Fruit fly (Drosophila melanogaster) whole organism, prepupa: Measurements from ENCODE around the gene ScsbetaA.
A peak's percentile ranks its signal among the peaks of the same experiment; 100 is the strongest.

ENCODE experiments used
- CG10631 ChIP-seq: fragments of 200-800 bp; sonication (Bioruptor generic); optimal IDR thresholded peaks from 2 replicates; lab custom pipeline; 2016; ENCODE audit warnings: missing biosample characterization, missing genetic modification characterization
- CG10669 ChIP-seq: fragments of 200-800 bp; sonication (Bioruptor generic); optimal IDR thresholded peaks from 3 replicates; lab custom pipeline; 2018; ENCODE audit warnings: missing biosample characterization, mild to moderate bottlenecking, missing genetic modification characterization, moderate library complexity
- CG11294 ChIP-seq: fragments of 200-800 bp; sonication (Bioruptor generic); IDR thresholded peaks from 2 replicates; pipeline ENCODE4 v1.3.6; 2022; ENCODE audit warnings: missing biosample characterization, missing genetic modification characterization
- CG11762 ChIP-seq: fragments of 200-800 bp; sonication (Bioruptor generic); optimal IDR thresholded peaks from 3 replicates; lab custom pipeline; 2016; ENCODE audit warnings: missing biosample characterization, missing genetic modification characterization; ENCODE audit not compliant: insufficient read depth
- CG15336 ChIP-seq: fragments of 200-800 bp; sonication (Bioruptor generic); IDR thresholded peaks from 2 replicates; pipeline ENCODE4 v1.3.6; 2022; ENCODE audit warnings: missing biosample characterization, missing genetic modification characterization
- CG1621 ChIP-seq: fragments of 200-800 bp; sonication (Bioruptor generic); optimal IDR thresholded peaks from 3 replicates; lab custom pipeline; 2018; ENCODE audit warnings: missing biosample characterization, mild to moderate bottlenecking, missing genetic modification characterization
- CG3032 ChIP-seq: fragments of 200-800 bp; optimal IDR thresholded peaks from 2 replicates; lab custom pipeline; 2019; ENCODE audit warnings: missing biosample characterization, mild to moderate bottlenecking, missing genetic modification characterization, moderate library complexity
- CG31627 ChIP-seq: fragments of 200-800 bp; sonication (Bioruptor generic); optimal IDR thresholded peaks from 3 replicates; lab custom pipeline; 2016; ENCODE audit warnings: missing biosample characterization, missing genetic modification characterization
- CG32006 ChIP-seq: fragments of 200-800 bp; sonication (Bioruptor generic); optimal IDR thresholded peaks from 3 replicates; lab custom pipeline; 2017; ENCODE audit warnings: missing biosample characterization, mild to moderate bottlenecking, missing genetic modification characterization
- CG4318 ChIP-seq: fragments of 200-800 bp; sonication (Bioruptor generic); optimal IDR thresholded peaks from 3 replicates; lab custom pipeline; 2017; ENCODE audit warnings: missing biosample characterization, mild to moderate bottlenecking, missing genetic modification characterization
- CG6163 ChIP-seq: fragments of 200-800 bp; sonication (Bioruptor generic); IDR thresholded peaks from 3 replicates; pipeline ENCODE4 v1.3.6; 2022; ENCODE audit warnings: missing biosample characterization, missing genetic modification characterization
- CG6276 ChIP-seq: fragments of 200-800 bp; sonication (Bioruptor generic); optimal IDR thresholded peaks from 2 replicates; lab custom pipeline; 2017; ENCODE audit warnings: missing biosample characterization, mild to moderate bottlenecking, missing genetic modification characterization
- CG6792 ChIP-seq: fragments of 200-800 bp; sonication (Bioruptor generic); optimal IDR thresholded peaks from 3 replicates; lab custom pipeline; 2016; ENCODE audit warnings: missing biosample characterization, missing genetic modification characterization
- CG6854 ChIP-seq: fragments of 200-800 bp; sonication (Bioruptor generic); optimal IDR thresholded peaks from 2 replicates; lab custom pipeline; 2017; ENCODE audit warnings: missing biosample characterization, mild to moderate bottlenecking, missing genetic modification characterization
- CG8319 ChIP-seq: fragments of 200-800 bp; sonication (Bioruptor generic); optimal IDR thresholded peaks from 3 replicates; lab custom pipeline; 2016; ENCODE audit warnings: missing biosample characterization, missing genetic modification characterization
- CG8632 ChIP-seq: fragments of 200-800 bp; sonication (Bioruptor generic); optimal IDR thresholded peaks from 3 replicates; lab custom pipeline; 2016; ENCODE audit warnings: missing biosample characterization, missing genetic modification characterization
- CG9139 ChIP-seq: fragments of 200-800 bp; sonication (Bioruptor generic); optimal IDR thresholded peaks from 3 replicates; lab custom pipeline; 2017; ENCODE audit warnings: missing biosample characterization, mild to moderate bottlenecking, missing genetic modification characterization
- Eip75B ChIP-seq: fragments of 200-800 bp; sonication (Bioruptor generic); optimal IDR thresholded peaks from 3 replicates; lab custom pipeline; 2016; ENCODE audit warnings: missing biosample characterization, missing genetic modification characterization
- Eip78C ChIP-seq: fragments of 200-800 bp; sonication (Bioruptor generic); peaks from one replicate; lab custom pipeline; 2016; ENCODE audit warnings: missing biosample characterization, missing genetic modification characterization
- Eip93F ChIP-seq: fragments of 200-800 bp; sonication (Bioruptor generic); optimal IDR thresholded peaks from 2 replicates; lab custom pipeline; 2016; ENCODE audit warnings: missing biosample characterization, mild to moderate bottlenecking, missing genetic modification characterization
- Ets21C ChIP-seq: fragments of 200-800 bp; sonication (Bioruptor generic); optimal IDR thresholded peaks from 3 replicates; lab custom pipeline; 2016; ENCODE audit warnings: missing biosample characterization, missing genetic modification characterization
- Ets96B ChIP-seq: fragments of 200-800 bp; optimal IDR thresholded peaks from 2 replicates; lab custom pipeline; 2019; ENCODE audit warnings: missing biosample characterization, mild to moderate bottlenecking, missing genetic modification characterization, moderate library complexity
- Hr38 ChIP-seq: sonication (Bioruptor generic); optimal IDR thresholded peaks from 2 replicates; lab custom pipeline; 2016; ENCODE audit warnings: missing biosample characterization, missing genetic modification characterization
- Hr39 ChIP-seq: fragments of 200-800 bp; sonication (Bioruptor generic); optimal IDR thresholded peaks from 2 replicates; lab custom pipeline; 2016; ENCODE audit warnings: missing biosample characterization, missing genetic modification characterization
- Hr4 ChIP-seq: fragments of 200-800 bp; sonication (Bioruptor generic); optimal IDR thresholded peaks from 3 replicates; lab custom pipeline; 2016; ENCODE audit warnings: missing biosample characterization, missing genetic modification characterization
- Met ChIP-seq: fragments of 200-800 bp; sonication (Bioruptor generic); optimal IDR thresholded peaks from 3 replicates; lab custom pipeline; 2016; ENCODE audit warnings: missing biosample characterization, missing genetic modification characterization
- OdsH ChIP-seq: fragments of 200-800 bp; sonication (Bioruptor generic); optimal IDR thresholded peaks from 3 replicates; lab custom pipeline; 2016; ENCODE audit warnings: missing biosample characterization, missing genetic modification characterization
- Smox ChIP-seq: fragments of 200-800 bp; sonication (Bioruptor generic); optimal IDR thresholded peaks from 3 replicates; lab custom pipeline; 2016; ENCODE audit warnings: missing biosample characterization, missing genetic modification characterization
- Sox102F ChIP-seq: fragments of 200-800 bp; sonication (Bioruptor generic); optimal IDR thresholded peaks from 2 replicates; lab custom pipeline; 2016; ENCODE audit warnings: missing biosample characterization, mild to moderate bottlenecking, missing genetic modification characterization
- Sox14 ChIP-seq: fragments of 200-800 bp; sonication (Bioruptor generic); optimal IDR thresholded peaks from 3 replicates; lab custom pipeline; 2016; ENCODE audit warnings: missing biosample characterization, missing genetic modification characterization
- Sox15 ChIP-seq: fragments of 200-800 bp; sonication (Bioruptor generic); optimal IDR thresholded peaks from 3 replicates; lab custom pipeline; 2016; ENCODE audit warnings: missing biosample characterization, missing genetic modification characterization
- achi ChIP-seq: fragments of 200-800 bp; sonication (Bioruptor generic); optimal IDR thresholded peaks from 3 replicates; lab custom pipeline; 2016; ENCODE audit warnings: missing biosample characterization, missing genetic modification characterization
- acj6 ChIP-seq: fragments of 200-800 bp; sonication (Bioruptor generic); optimal IDR thresholded peaks from 3 replicates; lab custom pipeline; 2016; ENCODE audit warnings: missing biosample characterization, missing genetic modification characterization
- cyc ChIP-seq: fragments of 200-800 bp; sonication (Bioruptor generic); optimal IDR thresholded peaks from 3 replicates; lab custom pipeline; 2016; ENCODE audit warnings: missing biosample characterization, missing genetic modification characterization
- dac ChIP-seq: fragments of 200-800 bp; sonication (Bioruptor generic); optimal IDR thresholded peaks from 2 replicates; lab custom pipeline; 2017; ENCODE audit warnings: missing biosample characterization, mild to moderate bottlenecking, missing genetic modification characterization
- dsx ChIP-seq: fragments of 200-800 bp; optimal IDR thresholded peaks from 3 replicates; lab custom pipeline; 2019; ENCODE audit warnings: missing biosample characterization, mild to moderate bottlenecking, missing genetic modification characterization, moderate library complexity; ENCODE audit not compliant: poor library complexity, severe bottlenecking
- esn ChIP-seq: fragments of 200-800 bp; sonication (Bioruptor generic); optimal IDR thresholded peaks from 2 replicates; lab custom pipeline; 2016; ENCODE audit warnings: missing biosample characterization, mild to moderate bottlenecking, missing genetic modification characterization, moderate library complexity
- fd85E ChIP-seq: fragments of 200-800 bp; sonication (Bioruptor generic); optimal IDR thresholded peaks from 3 replicates; lab custom pipeline; 2016; ENCODE audit warnings: missing biosample characterization, missing genetic modification characterization
- fkh ChIP-seq: fragments of 200-800 bp; sonication (Bioruptor generic); optimal IDR thresholded peaks from 3 replicates; lab custom pipeline; 2017; ENCODE audit warnings: missing biosample characterization, mild to moderate bottlenecking, missing genetic modification characterization, moderate library complexity
- lz ChIP-seq: fragments of 200-800 bp; sonication (Bioruptor generic); optimal IDR thresholded peaks from 3 replicates; lab custom pipeline; 2016; ENCODE audit warnings: missing biosample characterization, missing genetic modification characterization
- net ChIP-seq: fragments of 200-800 bp; sonication (Bioruptor generic); optimal IDR thresholded peaks from 3 replicates; lab custom pipeline; 2016; ENCODE audit warnings: missing biosample characterization, missing genetic modification characterization
- pdm3 ChIP-seq: fragments of 200-800 bp; sonication (Bioruptor generic); optimal IDR thresholded peaks from 3 replicates; lab custom pipeline; 2016; ENCODE audit warnings: missing biosample characterization, missing genetic modification characterization
- salr ChIP-seq, 2 experiments: fragments of 200-800 bp; sonication (Bioruptor generic); optimal IDR thresholded peaks; 3 replicates each; lab custom pipeline; 2016 to 2018; ENCODE audit warnings: missing biosample characterization in 2 of 2, missing genetic modification characterization in 2 of 2, mild to moderate bottlenecking in 1 of 2
- spab ChIP-seq: fragments of 200-800 bp; sonication (Bioruptor generic); optimal IDR thresholded peaks from 2 replicates; lab custom pipeline; 2017; ENCODE audit warnings: missing biosample characterization, mild to moderate bottlenecking, missing genetic modification characterization, missing genetic modification reagents
- ss ChIP-seq, 2 experiments: fragments of 200-800 bp; sonication (Bioruptor generic); optimal IDR thresholded peaks; 2 replicates in 1 of 2; 3 replicates in 1 of 2; lab custom pipeline; 2017 to 2018; ENCODE audit warnings: mild to moderate bottlenecking in 2 of 2, missing biosample characterization in 2 of 2, missing genetic modification characterization in 2 of 2, moderate library complexity in 1 of 2
- svp ChIP-seq: fragments of 200-800 bp; sonication (Bioruptor generic); peaks from one replicate; lab custom pipeline; 2016; ENCODE audit warnings: missing biosample characterization, missing genetic modification characterization
- topi ChIP-seq: fragments of 200-800 bp; sonication (Bioruptor generic); optimal IDR thresholded peaks from 3 replicates; lab custom pipeline; 2016; ENCODE audit warnings: missing biosample characterization, missing genetic modification characterization
- vri ChIP-seq: fragments of 200-800 bp; sonication (Bioruptor generic); optimal IDR thresholded peaks from 3 replicates; lab custom pipeline; 2016; ENCODE audit warnings: missing biosample characterization, mild to moderate bottlenecking, missing genetic modification characterization

Gene ScsbetaA

DNA sequence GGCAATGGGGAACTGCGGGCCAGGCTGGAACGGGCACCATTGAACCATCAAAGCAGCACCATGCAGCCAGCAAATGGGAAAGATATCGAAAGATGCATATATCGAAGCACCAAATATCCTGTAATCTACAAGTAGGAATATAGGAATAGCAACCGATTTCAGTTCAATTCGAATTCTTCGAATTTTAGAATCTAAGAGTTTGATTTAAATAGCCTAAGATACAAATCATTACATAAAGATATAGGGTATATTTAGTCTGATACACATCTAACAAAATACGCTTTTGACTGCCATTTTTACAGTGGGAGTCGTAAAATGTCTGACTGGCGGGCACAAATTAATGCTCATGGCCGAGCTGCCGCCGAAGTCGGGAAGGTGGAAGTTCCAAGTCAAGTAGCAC, 19.7 kb upstream of the ScsbetaA start (continued):
- TF ChIP-seq Sox102F (GFP tag; lab: Kevin White, UChicago) (no peak), Ets96B (tag; lab: Kevin White, UChicago) (peak; percentile 12), CG11762 (GFP tag; lab: Kevin White, UChicago) (peak; percentile 1), pdm3 (GFP tag; lab: Kevin White, UChicago) (peak; percentile 5), CG32006 (peak; percentile 71), fd85E (no peak), Hr39 (GFP tag; lab: Kevin White, UChicago) (peak; percentile 9), dac (peak; percentile 41), Met (GFP tag; lab: Kevin White, UChicago) (peak; percentile 8), lz (GFP tag; lab: Kevin White, UChicago) (no peak), Eip78C (GFP tag; lab: Kevin White, UChicago) (peak; percentile 65)

DNA sequence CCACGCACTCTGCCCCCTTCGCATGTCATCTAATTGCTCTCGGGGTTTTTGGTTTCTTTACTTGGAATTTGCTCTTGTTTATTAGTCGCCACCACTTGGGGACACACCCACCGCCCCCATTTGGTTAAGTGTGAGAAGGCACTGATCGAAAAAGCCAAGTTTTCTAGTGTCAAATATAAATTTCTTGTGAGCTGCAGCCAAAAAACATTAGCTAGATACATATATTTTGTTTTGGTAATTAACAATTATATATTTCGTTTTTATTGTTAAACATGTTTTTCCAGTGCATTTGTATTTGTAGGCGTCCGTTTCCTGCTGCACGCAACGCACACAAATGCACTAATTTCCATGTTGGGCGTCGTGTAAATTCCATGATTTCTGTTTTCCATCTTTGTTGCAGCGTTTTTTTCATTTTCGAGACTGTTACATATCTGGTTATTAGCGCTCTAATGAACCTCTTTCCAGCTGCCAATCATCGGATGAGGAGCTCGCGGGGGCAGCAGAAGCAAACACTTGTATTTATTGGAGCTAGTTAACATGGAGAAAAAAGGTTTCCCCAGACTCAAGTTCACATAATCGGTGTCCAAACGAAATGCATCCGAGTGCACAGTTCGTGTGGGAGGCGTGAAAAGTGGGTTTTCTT, 18.3 kb upstream of the ScsbetaA start:
- TF ChIP-seq Hr38 (GFP tag; lab: Kevin White, UChicago) (no peak), Smox (GFP tag; lab: Kevin White, UChicago) (no peak), acj6 (GFP tag; lab: Kevin White, UChicago) (no peak), CG1621 (no peak), topi (no peak), vri (GFP tag; lab: Kevin White, UChicago) (no peak), fkh (GFP tag; lab: Kevin White, UChicago) (no peak), salr (GFP tag; optimal IDR thresholded peaks at IDR 0.05; lab: Kevin White, UChicago) (no peak), Eip78C (GFP tag; lab: Kevin White, UChicago) (peak; percentile 43), esn (GFP tag; lab: Kevin White, UChicago) (no peak), CG6163 (GFP tag; lab: Robert Waterston, UW) (no peak), CG10631 (GFP tag; lab: Kevin White, UChicago) (no peak), CG4318 (GFP tag; lab: Kevin White, UChicago) (no peak), fd85E (no peak), CG8319 (GFP tag; lab: Kevin White, UChicago) (no peak), CG3032 (no peak), Ets96B (tag; lab: Kevin White, UChicago) (peak; percentile 19), Met (GFP tag; lab: Kevin White, UChicago) (no peak), dsx (GFP tag; lab: Kevin White, UChicago) (no peak), achi (no peak), net (GFP tag; lab: Kevin White, UChicago) (no peak), OdsH (GFP tag; lab: Kevin White, UChicago) (no peak), cyc (GFP tag; lab: Kevin White, UChicago) (no peak), Ets21C (GFP tag; lab: Kevin White, UChicago) (no peak), dac (no peak), CG31627 (GFP tag; lab: Kevin White, UChicago) (no peak), CG15336 (GFP tag; lab: Robert Waterston, UW) (peak; percentile 41; the same call in 1 of the 2 replicates), CG10669 (GFP tag; lab: Kevin White, UChicago) (no peak), CG6854 (GFP tag; lab: Kevin White, UChicago) (no peak), CG32006 (peak; percentile 11), spab (GFP tag; lab: Kevin White, UChicago) (no peak), CG6792 (GFP tag; lab: Kevin White, UChicago) (no peak), pdm3 (GFP tag; lab: Kevin White, UChicago) (no peak), CG6276 (GFP tag; lab: Kevin White, UChicago) (peak; percentile 60), CG11294 (GFP tag; lab: Robert Waterston, UW) (0 out of 2 replicates have a peak, but pooled peaks have one; percentile 21), ss (GFP tag; optimal IDR thresholded peaks at IDR 0.05; lab: Kevin White, UChicago) (no peak), Eip93F (GFP tag; lab: Kevin White, UChicago) (no peak), Sox14 (no peak), Sox15 (GFP tag; lab: Kevin White, UChicago) (no peak), CG8632 (GFP tag; lab: Kevin White, UChicago) (no peak), CG11762 (GFP tag; lab: Kevin White, UChicago) (no peak), Eip75B (GFP tag; lab: Kevin White, UChicago) (no peak), svp (GFP tag; lab: Kevin White, UChicago) (peak; percentile 36), Hr39 (GFP tag; lab: Kevin White, UChicago) (no peak), Hr4 (GFP tag; lab: Kevin White, UChicago) (peak; percentile 37), CG9139 (no peak)
